Worm (Caenorhabditis elegans): ENCODE measurements around the gene F54D5.7.

F54D5.7 gene

DNA sequence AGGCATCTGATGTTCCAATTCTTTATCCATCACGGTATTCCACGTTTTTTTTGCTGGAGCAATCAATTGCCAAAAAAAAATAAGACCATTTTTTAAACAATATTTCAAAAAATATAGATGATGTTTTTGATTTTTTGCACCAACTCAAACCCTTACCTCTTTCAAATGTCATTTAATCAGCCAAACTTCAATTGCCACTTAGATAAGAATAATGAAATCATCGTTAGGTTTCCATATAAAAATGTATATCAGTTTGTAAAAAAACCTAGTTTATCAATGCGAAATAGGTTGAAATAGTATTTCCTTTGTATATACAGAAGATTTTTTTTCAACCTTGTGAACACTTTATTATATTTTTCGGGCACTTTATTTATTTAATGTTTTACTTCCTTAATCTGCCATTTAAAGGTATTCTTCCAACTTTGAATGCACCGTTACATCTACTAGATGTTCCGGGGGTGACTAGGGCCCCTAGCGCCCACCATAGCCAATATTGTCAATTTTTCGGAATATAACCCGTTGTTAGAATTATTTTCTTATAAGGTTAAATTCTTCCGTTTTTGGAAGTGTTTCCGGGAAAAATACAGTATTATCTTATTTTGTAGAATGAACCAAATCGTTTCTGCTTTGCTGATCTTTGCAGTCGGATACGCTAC, 22.0 kb downstream of the F54D5.7 start, which contains the start of the genes F54D5.23 and F54D5.4:
TSS of gene F54D5.23 (minus strand) at position 75 of the 656 bp plus-strand sequence.
TSS of gene F54D5.4 (plus strand) at position 606 of the 656 bp plus-strand sequence.
- TF ChIP-seq lsl-1 (GFP tag; optimal IDR thresholded peaks at IDR 0.05) (no peak), Y53F4B.3 (GFP tag; IDR thresholded peaks at IDR 0.05) (no peak), nhr-80 (tag; optimal IDR thresholded peaks at IDR 0.05) (peak; percentile 57)

ce11 chrII:11571260-11571854, 24.0 kb downstream of the F54D5.7 start, which contains the start of gene F54D5.3:
TSS of gene F54D5.3 (plus strand) at chrII:11571805.
- peak; percentile 65 for TF ChIP-seq nhr-80 (tag; optimal IDR thresholded peaks at IDR 0.05)
- TF ChIP-seq nhr-179 (tag; optimal IDR thresholded peaks at IDR 0.05), result no peak
- TF ChIP-seq atf-7 (tag; optimal IDR thresholded peaks at IDR 0.05), result peak; percentile 42

- TF ChIP-seq ceh-40 (GFP tag; IDR thresholded peaks at IDR 0.05), result no peak
- TF ChIP-seq lag-1 (GFP tag; IDR thresholded peaks at IDR 0.05), result no peak
- TF ChIP-seq F49E8.2 (tag; optimal IDR thresholded peaks at IDR 0.05; ENCODE audit: insufficient read depth), result peak; percentile 32
- TF ChIP-seq Y53F4B.3 (GFP tag; IDR thresholded peaks at IDR 0.05), result no peak
- no peak for TF ChIP-seq F37B4.10 (GFP tag; IDR thresholded peaks at IDR 0.05)
- no peak for TF ChIP-seq hmg-20 (GFP tag; IDR thresholded peaks at IDR 0.05)
- no peak for TF ChIP-seq nhr-27 (tag; optimal IDR thresholded peaks at IDR 0.05)
- TF ChIP-seq F10E7.11 (tag; optimal IDR thresholded peaks at IDR 0.05), result no peak
- TF ChIP-seq bed-1 (GFP tag; IDR thresholded peaks at IDR 0.05), result no peak
- no peak for TF ChIP-seq madf-8 (GFP tag; conservative IDR thresholded peaks at IDR 0.05)
- no peak for TF ChIP-seq ztf-18 (tag; optimal IDR thresholded peaks at IDR 0.05)
- TF ChIP-seq bed-2 (GFP tag; IDR thresholded peaks at IDR 0.05), result no peak
- 0 out of 2 replicates have a peak, but pooled peaks have one; percentile 12 for TF ChIP-seq D2030.7 (GFP tag; IDR thresholded peaks at IDR 0.05)
- no peak for TF ChIP-seq F57C9.4 (tag; optimal IDR thresholded peaks at IDR 0.05)
- TF ChIP-seq him-1 (tag; optimal IDR thresholded peaks at IDR 0.05), result no peak
- no peak for TF ChIP-seq ceh-27 (GFP tag; optimal IDR thresholded peaks at IDR 0.05)
- TF ChIP-seq rpc-1 (optimal IDR thresholded peaks at IDR 0.05), result no peak
- no peak for TF ChIP-seq rpc-1 (tag; optimal IDR thresholded peaks at IDR 0.05)
- TF ChIP-seq aptf-3 (GFP tag; IDR thresholded peaks at IDR 0.05), result no peak
- no peak for TF ChIP-seq ama-1 (optimal IDR thresholded peaks at IDR 0.05)
- TF ChIP-seq ama-1 (GFP tag; optimal IDR thresholded peaks at IDR 0.05), result no peak
- TF ChIP-seq B0336.3 (GFP tag; IDR thresholded peaks at IDR 0.05), result no peak
- TF ChIP-seq egl-44 (GFP tag; IDR thresholded peaks at IDR 0.05), result no peak
- no peak for TF ChIP-seq mxl-1 (tag; optimal IDR thresholded peaks at IDR 0.05)
- TF ChIP-seq dox-1 (GFP tag; IDR thresholded peaks at IDR 0.05), result no peak
- TF ChIP-seq lin-26 (GFP tag; IDR thresholded peaks at IDR 0.05), result no peak
- no peak for TF ChIP-seq nhr-179 (tag; optimal IDR thresholded peaks at IDR 0.05)
- no peak for TF ChIP-seq zim-3 (tag; optimal IDR thresholded peaks at IDR 0.05)
- TF ChIP-seq egl-18 (GFP tag; IDR thresholded peaks at IDR 0.05), result no peak
- no peak for TF ChIP-seq let-607 (tag; optimal IDR thresholded peaks at IDR 0.05)
- peak; percentile 79 for TF ChIP-seq madf-6 (GFP tag; IDR thresholded peaks at IDR 0.05)
- TF ChIP-seq hlh-26 (GFP tag; conservative IDR thresholded peaks at IDR 0.05), result no peak
- TF ChIP-seq Y53G8AR.9 (GFP tag; conservative IDR thresholded peaks at IDR 0.05), result no peak
- TF ChIP-seq T26A5.8 (tag; optimal IDR thresholded peaks at IDR 0.05), result no peak
- no peak for TF ChIP-seq unc-130 (GFP tag; optimal IDR thresholded peaks at IDR 0.05)
- no peak for TF ChIP-seq Y67H2A.10 (GFP tag; conservative IDR thresholded peaks at IDR 0.05)
- TF ChIP-seq attf-5 (GFP tag; optimal IDR thresholded peaks at IDR 0.05), result no peak
- TF ChIP-seq C17E4.6 (GFP tag; IDR thresholded peaks at IDR 0.05), result no peak
- TF ChIP-seq dpl-1 (GFP tag; optimal IDR thresholded peaks at IDR 0.05), result peak; percentile 9
- no peak for TF ChIP-seq cebp-1 (GFP tag; IDR thresholded peaks at IDR 0.05)
- TF ChIP-seq cebp-1 (tag; optimal IDR thresholded peaks at IDR 0.05), result no peak
- TF ChIP-seq F55B11.4 (tag; optimal IDR thresholded peaks at IDR 0.05; ENCODE audit: borderline replicate concordance, insufficient read depth), result no peak
These were observed 25.6 kb downstream of the F54D5.7 start, which contains the start of gene F54D5.2 for ce11 chrII:11572944-11573343. TSS of gene F54D5.2 (plus strand) at chrII:11573180.
